Fruit fly (Drosophila melanogaster): Measurements from ENCODE around the gene ct.

Gene ct

dm6 chrX:7699584-7700238 is 91.5 kb downstream of the ct start:
- TF ChIP-seq psq (optimal IDR thresholded peaks at IDR 0.05) (no peak), pan (optimal IDR thresholded peaks at IDR 0.05) (no peak), CG8478 (optimal IDR thresholded peaks at IDR 0.05) (no peak), usp (GFP tag; optimal IDR thresholded peaks at IDR 0.05) (no peak), Dll (optimal IDR thresholded peaks at IDR 0.05) (no peak)

dm6 chrX:7700239-7700793 is 92.1 kb downstream of the ct start:
- TF ChIP-seq CG8478 (optimal IDR thresholded peaks at IDR 0.05) (no peak), pan (optimal IDR thresholded peaks at IDR 0.05) (no peak), EcR (GFP tag; optimal IDR thresholded peaks at IDR 0.05) (no peak), Dll (optimal IDR thresholded peaks at IDR 0.05) (no peak), psq (optimal IDR thresholded peaks at IDR 0.05) (no peak), usp (GFP tag; optimal IDR thresholded peaks at IDR 0.05) (no peak)

dm6 chrX:7701282-7702078 is 93.3 kb downstream of the ct start:
- TF ChIP-seq EcR (GFP tag; optimal IDR thresholded peaks at IDR 0.05) (no peak), Dll (optimal IDR thresholded peaks at IDR 0.05) (no peak), psq (optimal IDR thresholded peaks at IDR 0.05) (no peak), pan (optimal IDR thresholded peaks at IDR 0.05) (no peak), usp (GFP tag; optimal IDR thresholded peaks at IDR 0.05) (no peak), CG8478 (optimal IDR thresholded peaks at IDR 0.05) (no peak)

dm6 chrX:7702160-7702907 is 94.1 kb downstream of the ct start:
- no peak for TF ChIP-seq pan (optimal IDR thresholded peaks at IDR 0.05)
- no peak for TF ChIP-seq usp (GFP tag; optimal IDR thresholded peaks at IDR 0.05)
- TF ChIP-seq EcR (GFP tag; optimal IDR thresholded peaks at IDR 0.05), result no peak
- no peak for TF ChIP-seq CG8478 (optimal IDR thresholded peaks at IDR 0.05)
- TF ChIP-seq psq (optimal IDR thresholded peaks at IDR 0.05), result no peak
- no peak for TF ChIP-seq Dll (optimal IDR thresholded peaks at IDR 0.05)

dm6 chrX:7703001-7703864 is 95.0 kb downstream of the ct start:
- peak; percentile 77 for TF ChIP-seq pan (optimal IDR thresholded peaks at IDR 0.05)

dm6 chrX:7703865-7704221 is 95.6 kb downstream of the ct start:
- no peak for TF ChIP-seq CG8478 (optimal IDR thresholded peaks at IDR 0.05)
- TF ChIP-seq usp (GFP tag; optimal IDR thresholded peaks at IDR 0.05), result no peak
- no peak for TF ChIP-seq Dll (optimal IDR thresholded peaks at IDR 0.05)
- no peak for TF ChIP-seq psq (optimal IDR thresholded peaks at IDR 0.05)
- TF ChIP-seq EcR (GFP tag; optimal IDR thresholded peaks at IDR 0.05), result no peak

dm6 chrX:7704262-7705174 is 96.3 kb downstream of the ct start:
- TF ChIP-seq Dll (optimal IDR thresholded peaks at IDR 0.05) (no peak), usp (GFP tag; optimal IDR thresholded peaks at IDR 0.05) (no peak), psq (optimal IDR thresholded peaks at IDR 0.05) (no peak), EcR (GFP tag; optimal IDR thresholded peaks at IDR 0.05) (no peak), pan (optimal IDR thresholded peaks at IDR 0.05) (no peak), CG8478 (optimal IDR thresholded peaks at IDR 0.05) (no peak)

- no peak for TF ChIP-seq CG8478 (optimal IDR thresholded peaks at IDR 0.05)
- TF ChIP-seq psq (optimal IDR thresholded peaks at IDR 0.05), result no peak
- TF ChIP-seq Dll (optimal IDR thresholded peaks at IDR 0.05), result peak; percentile 69
- TF ChIP-seq EcR (GFP tag; optimal IDR thresholded peaks at IDR 0.05), result peak in 1 of 2 experiments; percentile 12
Measured at dm6 chrX:7705175-7706097, 97.2 kb downstream of the ct start.

dm6 chrX:7706398-7707349 is 98.4 kb downstream of the ct start:
- no peak for TF ChIP-seq EcR (GFP tag; optimal IDR thresholded peaks at IDR 0.05)
- no peak for TF ChIP-seq CG8478 (optimal IDR thresholded peaks at IDR 0.05)
- no peak for TF ChIP-seq Dll (optimal IDR thresholded peaks at IDR 0.05)
- TF ChIP-seq pan (optimal IDR thresholded peaks at IDR 0.05), result no peak
- TF ChIP-seq usp (GFP tag; optimal IDR thresholded peaks at IDR 0.05), result no peak
- no peak for TF ChIP-seq psq (optimal IDR thresholded peaks at IDR 0.05)
